Fruit fly (Drosophila melanogaster): ENCODE data around the gene CG8173.

dm6 chrX:17741864-17742297 lies 32.4 kb upstream of the CG8173 start:
- TF ChIP-seq psq (optimal IDR thresholded peaks at IDR 0.05) (no peak), Myc (optimal IDR thresholded peaks at IDR 0.05) (no peak), Sin3A (optimal IDR thresholded peaks at IDR 0.05) (no peak), insv (optimal IDR thresholded peaks at IDR 0.05) (no peak)

Data from Kc167 (cell line).